Worm (Caenorhabditis elegans) whole organism, young adult: ENCODE measurements around the gene sad-1.

Experiments used
- B0019.2 ChIP-seq: fragments of 200-800 bp; sonication (Bioruptor generic); conservative IDR thresholded peaks from 2 replicates; pipeline ENCODE4 v1.3.6; 2022; ENCODE audit warnings: missing genetic modification reagents, missing genetic modification characterization, missing compliant biosample characterization
- C17E4.6 ChIP-seq: fragments of 200-800 bp; sonication (Bioruptor generic); IDR thresholded peaks from 2 replicates; pipeline ENCODE4 v1.3.6; 2022; ENCODE audit warnings: missing genetic modification reagents, missing genetic modification characterization, missing compliant biosample characterization
- F22D6.2 ChIP-seq: sonication (generic microtip); optimal IDR thresholded peaks from 2 replicates; lab custom pipeline; 2016; ENCODE audit warnings: mild to moderate bottlenecking, missing genetic modification characterization, missing compliant biosample characterization
- F57C9.4 ChIP-seq: sonication (generic microtip); optimal IDR thresholded peaks from 2 replicates; lab custom pipeline; 2017; ENCODE audit warnings: mild to moderate bottlenecking, missing genetic modification characterization, missing compliant biosample characterization
- K11D2.4 ChIP-seq: fragments of 200-800 bp; sonication (Bioruptor generic); IDR thresholded peaks from 2 replicates; pipeline ENCODE4 v1.3.6; 2022; ENCODE audit warnings: missing genetic modification reagents, missing genetic modification characterization, missing compliant biosample characterization
- aptf-2 ChIP-seq: fragments of 200-800 bp; sonication (Bioruptor generic); conservative IDR thresholded peaks from 2 replicates; pipeline ENCODE4 v1.3.6; 2022; ENCODE audit warnings: missing genetic modification reagents, missing genetic modification characterization, missing compliant biosample characterization
- bed-1 ChIP-seq: fragments of 200-800 bp; sonication (Bioruptor generic); IDR thresholded peaks from 2 replicates; pipeline ENCODE4 v1.3.6; 2022; ENCODE audit warnings: missing genetic modification reagents, missing genetic modification characterization, missing compliant biosample characterization
- cebp-1 ChIP-seq, 2 experiments: fragments of 200-800 bp in 1 of 2; sonication (Bioruptor generic) in 1 of 2; sonication (generic microtip) in 1 of 2; IDR thresholded peaks in 1 of 2; optimal IDR thresholded peaks in 1 of 2; 2 replicates each; pipeline versions ENCODE4 v1.3.6 to Lab custom; 2017 to 2022; ENCODE audit warnings: missing compliant biosample characterization in 2 of 2, missing genetic modification characterization in 2 of 2, mild to moderate bottlenecking in 1 of 2, missing genetic modification reagents in 1 of 2, moderate library complexity in 1 of 2
- ceh-100 ChIP-seq: fragments of 200-800 bp; sonication (Bioruptor generic); IDR thresholded peaks from 2 replicates; pipeline ENCODE4 v1.3.6; 2022; ENCODE audit warnings: missing genetic modification reagents, missing genetic modification characterization, missing compliant biosample characterization
- efl-1 ChIP-seq: fragments of 150-350 bp; optimal IDR thresholded peaks from 2 replicates; lab custom pipeline; 2014; ENCODE audit warnings: missing biosample characterization, missing genetic modification reagents, missing genetic modification characterization
- egl-44 ChIP-seq: fragments of 200-800 bp; sonication (Bioruptor generic); IDR thresholded peaks from 2 replicates; pipeline ENCODE4 v1.3.6; 2022; ENCODE audit warnings: missing genetic modification reagents, missing genetic modification characterization, missing compliant biosample characterization
- ekl-4 ChIP-seq: fragments of 200-800 bp; sonication (Bioruptor generic); IDR thresholded peaks from 2 replicates; pipeline ENCODE4 v1.3.6; 2022; ENCODE audit warnings: missing genetic modification reagents, missing genetic modification characterization, missing compliant biosample characterization
- fkh-3 ChIP-seq: sonication (generic microtip); optimal IDR thresholded peaks from 2 replicates; lab custom pipeline; 2016; ENCODE audit warnings: mild to moderate bottlenecking, missing genetic modification characterization, missing compliant biosample characterization
- hsf-1 ChIP-seq: fragments of 200-800 bp; sonication (Bioruptor generic); IDR thresholded peaks from 2 replicates; pipeline ENCODE4 v1.3.6; 2022; ENCODE audit warnings: missing genetic modification reagents, missing genetic modification characterization, missing compliant biosample characterization
- let-607 ChIP-seq, 2 experiments: fragments of 200-800 bp in 1 of 2; sonication (Bioruptor generic) in 1 of 2; sonication (generic microtip) in 1 of 2; optimal IDR thresholded peaks; 2 replicates each; lab custom pipeline; 2016 to 2018; ENCODE audit warnings: mild to moderate bottlenecking in 2 of 2, missing compliant biosample characterization in 2 of 2, missing genetic modification characterization in 2 of 2, moderate library complexity in 2 of 2, missing genotype in 1 of 2
- lin-40 ChIP-seq: sonication (generic microtip); optimal IDR thresholded peaks from 2 replicates; lab custom pipeline; 2016; ENCODE audit warnings: missing genetic modification characterization, mild to moderate bottlenecking, missing compliant biosample characterization, missing genotype, missing genetic modification reagents
- lsy-27 ChIP-seq: sonication (generic microtip); optimal IDR thresholded peaks from 2 replicates; lab custom pipeline; 2017; ENCODE audit warnings: missing genetic modification characterization, mild to moderate bottlenecking, missing compliant biosample characterization, antibody characterized with exemption, missing genotype, borderline replicate concordance; ENCODE audit not compliant: insufficient read depth
- madf-3 ChIP-seq: fragments of 200-800 bp; sonication (Bioruptor generic); IDR thresholded peaks from 2 replicates; pipeline ENCODE4 v1.3.6; 2022; ENCODE audit warnings: missing genetic modification reagents, missing genetic modification characterization, missing compliant biosample characterization
- nfya-1 ChIP-seq: sonication (generic microtip); optimal IDR thresholded peaks from 2 replicates; lab custom pipeline; 2017; ENCODE audit warnings: antibody characterized with exemption, missing compliant biosample characterization, missing genetic modification characterization, borderline replicate concordance; ENCODE audit not compliant: insufficient read depth
- nfyb-1 ChIP-seq: fragments of 200-800 bp; sonication (Bioruptor generic); IDR thresholded peaks from 2 replicates; pipeline ENCODE4 v1.3.6; 2022; ENCODE audit warnings: missing genetic modification reagents, missing genetic modification characterization, missing compliant biosample characterization
- nhr-80 ChIP-seq: sonication (generic microtip); optimal IDR thresholded peaks from 2 replicates; lab custom pipeline; 2016; ENCODE audit warnings: missing genetic modification characterization, missing compliant biosample characterization
- repo-1 ChIP-seq: sonication (generic microtip); optimal IDR thresholded peaks from 2 replicates; lab custom pipeline; 2017; ENCODE audit warnings: mild to moderate bottlenecking, missing genetic modification characterization, missing compliant biosample characterization
- sea-2 ChIP-seq: fragments of 200-800 bp; sonication (Bioruptor generic); IDR thresholded peaks from 2 replicates; pipeline ENCODE4 v1.3.6; 2022; ENCODE audit warnings: missing genetic modification characterization, missing compliant biosample characterization
- snpc-1.1 ChIP-seq: sonication (generic microtip); optimal IDR thresholded peaks from 2 replicates; lab custom pipeline; 2017; ENCODE audit warnings: missing genetic modification characterization, mild to moderate bottlenecking, missing compliant biosample characterization, antibody characterized with exemption, moderate library complexity, missing genotype, missing genetic modification reagents; ENCODE audit not compliant: insufficient read depth
- somi-1 ChIP-seq: fragments of 200-800 bp; sonication (Bioruptor generic); optimal IDR thresholded peaks from 2 replicates; lab custom pipeline; 2018; ENCODE audit warnings: mild to moderate bottlenecking, missing genetic modification characterization, missing compliant biosample characterization
- sptf-2 ChIP-seq: fragments of 200-800 bp; sonication (Bioruptor generic); optimal IDR thresholded peaks from 2 replicates; lab custom pipeline; 2018; ENCODE audit warnings: mild to moderate bottlenecking, missing genetic modification characterization, missing compliant biosample characterization
- tlf-1 ChIP-seq: fragments of 200-800 bp; sonication (Bioruptor generic); optimal IDR thresholded peaks from 2 replicates; lab custom pipeline; 2018; ENCODE audit warnings: mild to moderate bottlenecking, missing genetic modification characterization, missing compliant biosample characterization
- xnd-1 ChIP-seq: sonication (generic microtip); optimal IDR thresholded peaks from 2 replicates; lab custom pipeline; 2016; ENCODE audit warnings: missing genotype, missing genetic modification reagents, missing genetic modification characterization, missing compliant biosample characterization
- zfh-2 ChIP-seq: fragments of 200-800 bp; sonication (Bioruptor generic); conservative IDR thresholded peaks from 2 replicates; pipeline ENCODE4 v1.3.6; 2022; ENCODE audit warnings: missing genetic modification reagents, missing genetic modification characterization, missing compliant biosample characterization
- zim-3 ChIP-seq: sonication (generic microtip); optimal IDR thresholded peaks from 2 replicates; lab custom pipeline; 2017; ENCODE audit warnings: mild to moderate bottlenecking, missing genetic modification characterization, moderate library complexity, missing compliant biosample characterization
- ztf-22 ChIP-seq: fragments of 200-800 bp; sonication (Bioruptor generic); optimal IDR thresholded peaks from 2 replicates; lab custom pipeline; 2018; ENCODE audit warnings: mild to moderate bottlenecking, missing genetic modification characterization, moderate library complexity, missing compliant biosample characterization
- ztf-26 ChIP-seq: sonication (generic microtip); optimal IDR thresholded peaks from 2 replicates; lab custom pipeline; 2017; ENCODE audit warnings: missing genetic modification characterization, missing compliant biosample characterization

The sad-1 gene

DNA sequence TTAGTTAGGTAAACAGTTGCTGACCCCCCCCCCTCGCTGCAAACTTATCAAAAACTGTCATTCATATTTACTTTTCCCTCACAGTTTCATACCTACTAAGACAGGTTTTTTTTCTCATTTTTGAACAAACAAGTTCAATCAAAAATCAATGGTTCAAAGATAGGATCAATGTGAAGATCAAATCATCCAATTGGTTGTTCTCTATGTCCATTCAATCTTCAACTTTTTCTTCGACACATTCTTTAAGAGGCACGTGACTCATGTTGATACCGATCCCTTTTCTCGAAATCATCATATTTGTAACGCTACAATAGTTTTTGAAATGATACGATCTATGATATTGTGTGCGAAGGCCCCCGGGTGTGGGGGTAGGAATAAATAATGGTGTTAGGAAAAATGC, 39.2 kb upstream of the sad-1 start:
- TF ChIP-seq sptf-2 (GFP tag; lab: Kevin White, UChicago) (no peak), lsy-27 (no peak), efl-1 (no peak), somi-1 (GFP tag; lab: Kevin White, UChicago) (peak; percentile 59), ztf-26 (tag; lab: Kevin White, UChicago) (peak; percentile 7), nfyb-1 (GFP tag; lab: Robert Waterston, UW) (no peak), lin-40 (tag; lab: Kevin White, UChicago) (peak; percentile 50), ekl-4 (GFP tag; lab: Robert Waterston, UW) (no peak), nhr-80 (tag; lab: Kevin White, UChicago) (peak; percentile 37), ceh-100 (no peak), sea-2 (GFP tag; lab: Robert Waterston, UW) (no peak), F57C9.4 (tag; lab: Kevin White, UChicago) (no peak), F22D6.2 (no peak), bed-1 (GFP tag; lab: Robert Waterston, UW) (no peak), cebp-1 (GFP tag; IDR thresholded peaks at IDR 0.05; lab: Robert Waterston, UW) (no peak), cebp-1 (tag; optimal IDR thresholded peaks at IDR 0.05; lab: Kevin White, UChicago) (peak; percentile 5), zim-3 (tag; lab: Kevin White, UChicago) (no peak), madf-3 (no peak), ztf-22 (GFP tag; lab: Kevin White, UChicago) (no peak), repo-1 (tag; lab: Kevin White, UChicago) (no peak), K11D2.4 (peak; percentile 52; the same call in 1 of the 2 replicates), hsf-1 (GFP tag; lab: Robert Waterston, UW) (no peak), nfya-1 (tag; lab: Kevin White, UChicago) (no peak), fkh-3 (no peak)

DNA sequence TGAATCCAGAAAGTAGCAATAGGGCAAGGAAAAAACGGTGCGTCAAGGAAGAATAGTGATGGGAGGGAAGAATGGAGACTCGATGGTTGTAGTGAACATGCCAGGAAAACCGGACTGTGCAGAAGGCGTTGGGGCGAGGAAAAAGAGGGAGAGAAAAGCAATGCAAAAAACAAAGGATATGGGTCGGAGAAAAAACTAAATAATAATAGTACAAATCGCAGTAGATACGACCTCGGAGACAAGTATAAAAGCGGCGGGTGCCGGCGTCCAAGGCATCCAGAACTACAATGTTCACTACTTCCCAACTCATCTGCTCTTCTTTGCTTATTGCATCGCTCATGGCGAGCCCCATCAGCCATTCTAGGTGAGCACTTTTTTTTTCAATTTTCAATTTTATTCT, 36.3 kb upstream of the sad-1 start, which contains the start of gene R01E6.5:
Gene R01E6.5 (plus strand): TSS at position 301 of the 400 bp plus-strand sequence.
- TF ChIP-seq aptf-2 (GFP tag; lab: Robert Waterston, UW) (no peak), let-607 (tag; optimal IDR thresholded peaks at IDR 0.05; lab: Kevin White, UChicago) (no peak), tlf-1 (GFP tag; lab: Kevin White, UChicago) (no peak), C17E4.6 (no peak), egl-44 (GFP tag; lab: Robert Waterston, UW) (no peak), B0019.2 (no peak), lsy-27 (no peak), xnd-1 (no peak), somi-1 (GFP tag; lab: Kevin White, UChicago) (no peak)

DNA sequence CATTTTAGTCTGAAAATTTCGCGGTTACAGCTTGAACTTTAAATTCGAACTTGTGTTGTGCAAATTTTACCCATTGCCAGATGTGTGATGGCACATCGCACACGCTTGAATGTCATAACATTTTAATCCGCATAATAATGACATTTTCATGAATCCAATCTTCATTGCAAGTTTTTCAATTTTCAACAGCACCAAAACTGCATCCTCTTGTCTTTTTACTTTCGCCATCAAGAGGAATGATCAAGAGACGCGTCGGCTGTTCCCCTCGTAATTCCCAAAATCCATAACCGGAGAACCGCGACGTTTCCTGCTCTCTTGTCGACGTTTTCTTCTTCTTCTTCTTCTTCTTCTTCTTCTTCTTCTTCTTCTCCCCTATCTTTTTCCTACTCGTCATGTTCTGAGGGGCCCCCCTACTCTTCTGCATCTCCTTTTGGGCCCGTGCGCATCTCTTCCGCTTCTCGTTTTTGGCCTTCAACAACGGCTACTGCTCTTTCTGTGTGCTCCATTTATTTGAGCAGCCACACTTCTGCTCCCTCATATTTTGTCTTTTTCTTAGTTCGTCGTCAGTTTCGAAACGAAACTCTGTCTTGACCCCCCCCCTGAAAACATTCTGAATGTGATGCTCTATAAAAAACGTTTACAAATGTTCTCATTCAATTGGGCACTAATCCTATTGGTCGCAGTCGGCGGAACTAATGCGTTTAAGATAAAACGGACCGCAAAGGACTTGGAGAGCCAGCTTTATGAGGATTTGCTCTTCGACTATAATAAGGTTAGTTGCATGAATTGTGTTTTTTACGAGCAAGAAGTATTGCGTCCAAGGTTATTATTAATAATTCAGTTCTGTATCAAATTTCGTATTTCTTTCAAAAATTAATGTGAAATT, 32.2 kb upstream of the sad-1 start, which contains the start of gene acr-12:
Gene acr-12 (plus strand): TSS at position 430 of the 886 bp plus-strand sequence.
- TF ChIP-seq snpc-1.1 (tag; lab: Kevin White, UChicago) (no peak), zfh-2 (GFP tag; lab: Robert Waterston, UW) (peak; percentile 80)
